Fruit fly (Drosophila melanogaster) whole organism, prepupa: ENCODE data around the gene Snapin.

Experiments used
- CG10631 ChIP-seq: fragments of 200-800 bp; sonication (Bioruptor generic); optimal IDR thresholded peaks from 2 replicates; lab custom pipeline; 2016; ENCODE audit warnings: missing biosample characterization, missing genetic modification characterization
- CG10669 ChIP-seq: fragments of 200-800 bp; sonication (Bioruptor generic); optimal IDR thresholded peaks from 3 replicates; lab custom pipeline; 2018; ENCODE audit warnings: missing biosample characterization, mild to moderate bottlenecking, missing genetic modification characterization, moderate library complexity
- CG11294 ChIP-seq: fragments of 200-800 bp; sonication (Bioruptor generic); IDR thresholded peaks from 2 replicates; pipeline ENCODE4 v1.3.6; 2022; ENCODE audit warnings: missing biosample characterization, missing genetic modification characterization
- CG11762 ChIP-seq: fragments of 200-800 bp; sonication (Bioruptor generic); optimal IDR thresholded peaks from 3 replicates; lab custom pipeline; 2016; ENCODE audit warnings: missing biosample characterization, missing genetic modification characterization; ENCODE audit not compliant: insufficient read depth
- CG11902 ChIP-seq: fragments of 200-800 bp; sonication (Bioruptor generic); optimal IDR thresholded peaks from 3 replicates; lab custom pipeline; 2016; ENCODE audit warnings: missing biosample characterization, missing genetic modification characterization
- CG15336 ChIP-seq: fragments of 200-800 bp; sonication (Bioruptor generic); IDR thresholded peaks from 2 replicates; pipeline ENCODE4 v1.3.6; 2022; ENCODE audit warnings: missing biosample characterization, missing genetic modification characterization
- CG16779 ChIP-seq: fragments of 200-800 bp; sonication (Bioruptor generic); optimal IDR thresholded peaks from 3 replicates; lab custom pipeline; 2017; ENCODE audit warnings: missing biosample characterization, mild to moderate bottlenecking, missing genetic modification characterization
- CG3032 ChIP-seq: fragments of 200-800 bp; optimal IDR thresholded peaks from 2 replicates; lab custom pipeline; 2019; ENCODE audit warnings: missing biosample characterization, mild to moderate bottlenecking, missing genetic modification characterization, moderate library complexity
- CG31627 ChIP-seq: fragments of 200-800 bp; sonication (Bioruptor generic); optimal IDR thresholded peaks from 3 replicates; lab custom pipeline; 2016; ENCODE audit warnings: missing biosample characterization, missing genetic modification characterization
- CG32006 ChIP-seq: fragments of 200-800 bp; sonication (Bioruptor generic); optimal IDR thresholded peaks from 3 replicates; lab custom pipeline; 2017; ENCODE audit warnings: missing biosample characterization, mild to moderate bottlenecking, missing genetic modification characterization
- CG34406 ChIP-seq: fragments of 200-800 bp; sonication (Bioruptor generic); optimal IDR thresholded peaks from 3 replicates; lab custom pipeline; 2016; ENCODE audit warnings: missing biosample characterization, missing genetic modification characterization
- CG3919 ChIP-seq: fragments of 200-800 bp; sonication (Bioruptor generic); optimal IDR thresholded peaks from 3 replicates; lab custom pipeline; 2016; ENCODE audit warnings: missing biosample characterization, missing genetic modification characterization
- CG4318 ChIP-seq: fragments of 200-800 bp; sonication (Bioruptor generic); optimal IDR thresholded peaks from 3 replicates; lab custom pipeline; 2017; ENCODE audit warnings: missing biosample characterization, mild to moderate bottlenecking, missing genetic modification characterization
- CG6163 ChIP-seq: fragments of 200-800 bp; sonication (Bioruptor generic); IDR thresholded peaks from 3 replicates; pipeline ENCODE4 v1.3.6; 2022; ENCODE audit warnings: missing biosample characterization, missing genetic modification characterization
- CG6276 ChIP-seq: fragments of 200-800 bp; sonication (Bioruptor generic); optimal IDR thresholded peaks from 2 replicates; lab custom pipeline; 2017; ENCODE audit warnings: missing biosample characterization, mild to moderate bottlenecking, missing genetic modification characterization
- CG6808 ChIP-seq: fragments of 200-800 bp; sonication (Bioruptor generic); optimal IDR thresholded peaks from 3 replicates; lab custom pipeline; 2017; ENCODE audit warnings: missing biosample characterization, missing genetic modification characterization, mild to moderate bottlenecking, moderate library complexity, missing genetic modification reagents
- CG6854 ChIP-seq: fragments of 200-800 bp; sonication (Bioruptor generic); optimal IDR thresholded peaks from 2 replicates; lab custom pipeline; 2017; ENCODE audit warnings: missing biosample characterization, mild to moderate bottlenecking, missing genetic modification characterization
- CG7368 ChIP-seq: fragments of 200-800 bp; sonication (Bioruptor generic); optimal IDR thresholded peaks from 3 replicates; lab custom pipeline; 2016; ENCODE audit warnings: missing biosample characterization, missing genetic modification characterization
- CG8119 ChIP-seq: fragments of 200-800 bp; sonication (Bioruptor generic); IDR thresholded peaks from 3 replicates; pipeline ENCODE4 v1.3.6; 2022; ENCODE audit warnings: missing biosample characterization, missing genetic modification characterization
- CG8319 ChIP-seq: fragments of 200-800 bp; sonication (Bioruptor generic); optimal IDR thresholded peaks from 3 replicates; lab custom pipeline; 2016; ENCODE audit warnings: missing biosample characterization, missing genetic modification characterization
- CG8632 ChIP-seq: fragments of 200-800 bp; sonication (Bioruptor generic); optimal IDR thresholded peaks from 3 replicates; lab custom pipeline; 2016; ENCODE audit warnings: missing biosample characterization, missing genetic modification characterization
- CG9139 ChIP-seq: fragments of 200-800 bp; sonication (Bioruptor generic); optimal IDR thresholded peaks from 3 replicates; lab custom pipeline; 2017; ENCODE audit warnings: missing biosample characterization, mild to moderate bottlenecking, missing genetic modification characterization
- Eip75B ChIP-seq: fragments of 200-800 bp; sonication (Bioruptor generic); optimal IDR thresholded peaks from 3 replicates; lab custom pipeline; 2016; ENCODE audit warnings: missing biosample characterization, missing genetic modification characterization
- Eip93F ChIP-seq: fragments of 200-800 bp; sonication (Bioruptor generic); optimal IDR thresholded peaks from 2 replicates; lab custom pipeline; 2016; ENCODE audit warnings: missing biosample characterization, mild to moderate bottlenecking, missing genetic modification characterization
- Ets21C ChIP-seq: fragments of 200-800 bp; sonication (Bioruptor generic); optimal IDR thresholded peaks from 3 replicates; lab custom pipeline; 2016; ENCODE audit warnings: missing biosample characterization, missing genetic modification characterization
- Ets96B ChIP-seq: fragments of 200-800 bp; optimal IDR thresholded peaks from 2 replicates; lab custom pipeline; 2019; ENCODE audit warnings: missing biosample characterization, mild to moderate bottlenecking, missing genetic modification characterization, moderate library complexity
- Hr38 ChIP-seq: sonication (Bioruptor generic); optimal IDR thresholded peaks from 2 replicates; lab custom pipeline; 2016; ENCODE audit warnings: missing biosample characterization, missing genetic modification characterization
- Hr39 ChIP-seq: fragments of 200-800 bp; sonication (Bioruptor generic); optimal IDR thresholded peaks from 2 replicates; lab custom pipeline; 2016; ENCODE audit warnings: missing biosample characterization, missing genetic modification characterization
- Hr4 ChIP-seq: fragments of 200-800 bp; sonication (Bioruptor generic); optimal IDR thresholded peaks from 3 replicates; lab custom pipeline; 2016; ENCODE audit warnings: missing biosample characterization, missing genetic modification characterization
- Lpt ChIP-seq: fragments of 200-800 bp; sonication (Bioruptor generic); optimal IDR thresholded peaks from 3 replicates; lab custom pipeline; 2016; ENCODE audit warnings: missing biosample characterization, missing genetic modification characterization
- Met ChIP-seq: fragments of 200-800 bp; sonication (Bioruptor generic); optimal IDR thresholded peaks from 3 replicates; lab custom pipeline; 2016; ENCODE audit warnings: missing biosample characterization, missing genetic modification characterization
- OdsH ChIP-seq: fragments of 200-800 bp; sonication (Bioruptor generic); optimal IDR thresholded peaks from 3 replicates; lab custom pipeline; 2016; ENCODE audit warnings: missing biosample characterization, missing genetic modification characterization
- Smox ChIP-seq: fragments of 200-800 bp; sonication (Bioruptor generic); optimal IDR thresholded peaks from 3 replicates; lab custom pipeline; 2016; ENCODE audit warnings: missing biosample characterization, missing genetic modification characterization
- Sox14 ChIP-seq: fragments of 200-800 bp; sonication (Bioruptor generic); optimal IDR thresholded peaks from 3 replicates; lab custom pipeline; 2016; ENCODE audit warnings: missing biosample characterization, missing genetic modification characterization
- Sox15 ChIP-seq: fragments of 200-800 bp; sonication (Bioruptor generic); optimal IDR thresholded peaks from 3 replicates; lab custom pipeline; 2016; ENCODE audit warnings: missing biosample characterization, missing genetic modification characterization
- achi ChIP-seq: fragments of 200-800 bp; sonication (Bioruptor generic); optimal IDR thresholded peaks from 3 replicates; lab custom pipeline; 2016; ENCODE audit warnings: missing biosample characterization, missing genetic modification characterization
- acj6 ChIP-seq: fragments of 200-800 bp; sonication (Bioruptor generic); optimal IDR thresholded peaks from 3 replicates; lab custom pipeline; 2016; ENCODE audit warnings: missing biosample characterization, missing genetic modification characterization
- cyc ChIP-seq: fragments of 200-800 bp; sonication (Bioruptor generic); optimal IDR thresholded peaks from 3 replicates; lab custom pipeline; 2016; ENCODE audit warnings: missing biosample characterization, missing genetic modification characterization
- eg ChIP-seq: fragments of 200-800 bp; sonication (Bioruptor generic); IDR thresholded peaks from 3 replicates; pipeline ENCODE4 v1.3.6; 2022; ENCODE audit warnings: missing biosample characterization, missing genetic modification characterization
- fd59A ChIP-seq: fragments of 200-800 bp; sonication (Bioruptor generic); optimal IDR thresholded peaks from 2 replicates; lab custom pipeline; 2017; ENCODE audit warnings: missing biosample characterization, mild to moderate bottlenecking, missing genetic modification characterization, missing genetic modification reagents
- fd85E ChIP-seq: fragments of 200-800 bp; sonication (Bioruptor generic); optimal IDR thresholded peaks from 3 replicates; lab custom pipeline; 2016; ENCODE audit warnings: missing biosample characterization, missing genetic modification characterization
- fkh ChIP-seq: fragments of 200-800 bp; sonication (Bioruptor generic); optimal IDR thresholded peaks from 3 replicates; lab custom pipeline; 2017; ENCODE audit warnings: missing biosample characterization, mild to moderate bottlenecking, missing genetic modification characterization, moderate library complexity
- net ChIP-seq: fragments of 200-800 bp; sonication (Bioruptor generic); optimal IDR thresholded peaks from 3 replicates; lab custom pipeline; 2016; ENCODE audit warnings: missing biosample characterization, missing genetic modification characterization
- pdm3 ChIP-seq: fragments of 200-800 bp; sonication (Bioruptor generic); optimal IDR thresholded peaks from 3 replicates; lab custom pipeline; 2016; ENCODE audit warnings: missing biosample characterization, missing genetic modification characterization
- spab ChIP-seq: fragments of 200-800 bp; sonication (Bioruptor generic); optimal IDR thresholded peaks from 2 replicates; lab custom pipeline; 2017; ENCODE audit warnings: missing biosample characterization, mild to moderate bottlenecking, missing genetic modification characterization, missing genetic modification reagents
- svp ChIP-seq: fragments of 200-800 bp; sonication (Bioruptor generic); peaks from one replicate; lab custom pipeline; 2016; ENCODE audit warnings: missing biosample characterization, missing genetic modification characterization
- topi ChIP-seq: fragments of 200-800 bp; sonication (Bioruptor generic); optimal IDR thresholded peaks from 3 replicates; lab custom pipeline; 2016; ENCODE audit warnings: missing biosample characterization, missing genetic modification characterization
- vri ChIP-seq: fragments of 200-800 bp; sonication (Bioruptor generic); optimal IDR thresholded peaks from 3 replicates; lab custom pipeline; 2016; ENCODE audit warnings: missing biosample characterization, mild to moderate bottlenecking, missing genetic modification characterization

Snapin gene

DNA sequence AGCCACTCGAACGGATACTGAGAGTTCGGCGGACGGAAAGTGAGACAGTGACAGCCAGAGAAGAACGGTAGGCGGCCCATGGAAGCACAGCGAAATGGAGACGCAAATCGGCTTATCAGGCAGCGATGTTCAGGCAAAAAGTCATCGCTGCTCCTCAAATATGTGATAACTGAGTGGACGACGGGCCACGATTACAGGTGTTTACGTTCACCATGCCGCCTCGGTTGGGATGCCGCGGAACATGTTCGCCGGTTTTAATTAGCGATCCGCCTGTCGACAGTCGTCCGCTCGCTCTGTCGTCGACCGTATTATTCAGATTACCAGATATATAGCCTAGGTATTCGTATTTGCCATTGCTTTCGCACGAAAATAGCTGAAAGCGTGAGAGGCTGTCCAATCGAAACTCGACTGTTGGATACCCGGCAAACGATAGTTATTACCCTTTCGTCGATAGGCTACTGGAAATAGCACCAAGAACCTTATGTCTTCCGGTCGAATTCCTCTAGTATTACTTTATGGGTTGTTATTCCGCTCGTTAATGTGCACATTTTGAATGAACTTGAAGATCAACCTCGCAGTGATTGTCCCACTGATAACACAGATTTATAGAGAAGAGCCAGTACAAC, 8.3 kb downstream of the Snapin start (continued):
- TF ChIP-seq CG4318 (GFP tag; lab: Kevin White, UChicago) (no peak), Sox15 (GFP tag; lab: Kevin White, UChicago) (no peak), net (GFP tag; lab: Kevin White, UChicago) (no peak), Sox14 (GFP tag; lab: Kevin White, UChicago) (no peak), topi (GFP tag; lab: Kevin White, UChicago) (no peak)
- TF ChIP-seq, all 60 proteins: peak for 5

DNA sequence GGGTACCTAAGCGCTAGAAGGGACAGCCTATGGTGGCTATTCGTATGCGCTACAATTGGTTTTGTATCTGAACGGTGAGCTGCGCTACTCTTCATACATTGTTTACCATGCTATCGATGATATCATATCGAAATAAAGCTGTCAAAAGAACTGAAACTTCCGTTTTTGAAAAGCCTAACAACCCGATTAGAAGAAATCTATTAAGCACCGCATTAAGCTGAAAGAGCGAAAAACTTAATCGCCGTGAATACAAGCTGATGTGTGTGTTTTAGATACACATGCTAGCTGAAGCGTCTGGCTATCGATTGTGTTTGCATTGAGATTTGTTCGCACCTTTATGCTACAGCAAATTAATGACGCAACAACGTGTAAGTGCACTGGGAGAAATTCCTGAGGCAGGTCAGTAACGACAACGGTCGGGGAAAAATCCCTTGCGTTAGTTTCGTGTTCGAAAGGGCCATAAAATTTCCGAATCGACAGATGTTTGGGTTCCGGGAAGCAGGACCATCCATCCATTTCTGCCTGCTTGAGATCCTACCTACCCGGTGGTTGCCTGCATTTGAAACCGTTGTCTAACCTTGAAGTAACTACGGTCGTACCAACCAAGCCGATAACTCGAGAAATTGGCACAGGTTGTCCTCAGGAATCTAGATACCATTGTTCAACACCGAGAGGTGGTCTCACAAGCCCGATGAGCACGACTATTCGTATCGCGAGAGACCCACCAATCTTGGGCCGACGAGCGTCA, 9.0 kb downstream of the Snapin start:
- TF ChIP-seq Hr38 (GFP tag; lab: Kevin White, UChicago) = no peak
- peak; percentile 33 for TF ChIP-seq CG8632 (GFP tag; lab: Kevin White, UChicago)
- TF ChIP-seq spab (GFP tag; lab: Kevin White, UChicago) = no peak
- TF ChIP-seq Sox14 (GFP tag; lab: Kevin White, UChicago) = peak; percentile 47
- TF ChIP-seq CG11902 (GFP tag; lab: Kevin White, UChicago) = no peak
- TF ChIP-seq svp (GFP tag; lab: Kevin White, UChicago) = no peak
- TF ChIP-seq net (GFP tag; lab: Kevin White, UChicago) = peak; percentile 51
- TF ChIP-seq Hr39 = no peak
- TF ChIP-seq vri (GFP tag; lab: Kevin White, UChicago) = peak; percentile 15
- peak; percentile 46 for TF ChIP-seq acj6
- peak; percentile 14 for TF ChIP-seq CG3032
- TF ChIP-seq fkh (GFP tag; lab: Kevin White, UChicago) = peak; percentile 90
- no peak for TF ChIP-seq eg (GFP tag; lab: Robert Waterston, UW)
- TF ChIP-seq topi (GFP tag; lab: Kevin White, UChicago) = no peak
- peak; percentile 74 for TF ChIP-seq CG10631 (GFP tag; lab: Kevin White, UChicago)
- TF ChIP-seq CG10669 (GFP tag; lab: Kevin White, UChicago) = peak; percentile 6
- TF ChIP-seq Ets96B (tag; lab: Kevin White, UChicago) = peak; percentile 33
- TF ChIP-seq CG9139 = peak; percentile 28
- peak; percentile 37 for TF ChIP-seq CG4318 (GFP tag; lab: Kevin White, UChicago)
- TF ChIP-seq CG32006 (GFP tag; lab: Kevin White, UChicago) = peak; percentile 72
- TF ChIP-seq CG16779 (tag; lab: Kevin White, UChicago) = peak; percentile 58
- TF ChIP-seq pdm3 = peak; percentile 56
- peak; percentile 70 for TF ChIP-seq CG3919
- no peak for TF ChIP-seq fd85E
- no peak for TF ChIP-seq CG15336 (GFP tag; lab: Robert Waterston, UW)
- TF ChIP-seq CG7368 (GFP tag; lab: Kevin White, UChicago) = no peak
- peak; percentile 15 for TF ChIP-seq CG31627 (GFP tag; lab: Kevin White, UChicago)
- peak; percentile 53 for TF ChIP-seq achi (GFP tag; lab: Kevin White, UChicago)
- TF ChIP-seq Eip93F (GFP tag; lab: Kevin White, UChicago) = no peak
- TF ChIP-seq CG34406 = peak; percentile 29
- no peak for TF ChIP-seq cyc
- TF ChIP-seq Lpt (GFP tag; lab: Kevin White, UChicago) = peak; percentile 46
- peak; percentile 68 for TF ChIP-seq OdsH
- TF ChIP-seq CG6163 (GFP tag; lab: Robert Waterston, UW) = no peak
- no peak for TF ChIP-seq CG8119 (GFP tag; lab: Robert Waterston, UW)
- TF ChIP-seq CG8319 (GFP tag; lab: Kevin White, UChicago) = no peak
- peak; percentile 23 for TF ChIP-seq fd59A (GFP tag; lab: Kevin White, UChicago)
- TF ChIP-seq Smox (GFP tag; lab: Kevin White, UChicago) = no peak
- TF ChIP-seq CG6808 (GFP tag; lab: Kevin White, UChicago) = no peak
- TF ChIP-seq Ets21C = no peak
- TF ChIP-seq Eip75B (GFP tag; lab: Kevin White, UChicago) = peak; percentile 10
- TF ChIP-seq CG11762 (GFP tag; lab: Kevin White, UChicago) = peak; percentile 9
- peak; percentile 56 for TF ChIP-seq Hr4 (GFP tag; lab: Kevin White, UChicago)
- TF ChIP-seq CG6276 (GFP tag; lab: Kevin White, UChicago) = peak; percentile 64
- no peak for TF ChIP-seq Met (GFP tag; lab: Kevin White, UChicago)
- no peak for TF ChIP-seq CG11294 (GFP tag; lab: Robert Waterston, UW)
- no peak for TF ChIP-seq CG6854 (GFP tag; lab: Kevin White, UChicago)
